Fruit fly (Drosophila melanogaster) whole organism, prepupa: ENCODE measurements around the gene Rev1.

Experiments used
- CG10669 ChIP-seq: fragments of 200-800 bp; sonication (Bioruptor generic); optimal IDR thresholded peaks from 3 replicates; lab custom pipeline; 2018; ENCODE audit warnings: missing biosample characterization, mild to moderate bottlenecking, missing genetic modification characterization, moderate library complexity
- CG11762 ChIP-seq: fragments of 200-800 bp; sonication (Bioruptor generic); optimal IDR thresholded peaks from 3 replicates; lab custom pipeline; 2016; ENCODE audit warnings: missing biosample characterization, missing genetic modification characterization; ENCODE audit not compliant: insufficient read depth
- CG3032 ChIP-seq: fragments of 200-800 bp; optimal IDR thresholded peaks from 2 replicates; lab custom pipeline; 2019; ENCODE audit warnings: missing biosample characterization, mild to moderate bottlenecking, missing genetic modification characterization, moderate library complexity
- CG31627 ChIP-seq: fragments of 200-800 bp; sonication (Bioruptor generic); optimal IDR thresholded peaks from 3 replicates; lab custom pipeline; 2016; ENCODE audit warnings: missing biosample characterization, missing genetic modification characterization
- CG4318 ChIP-seq: fragments of 200-800 bp; sonication (Bioruptor generic); optimal IDR thresholded peaks from 3 replicates; lab custom pipeline; 2017; ENCODE audit warnings: missing biosample characterization, mild to moderate bottlenecking, missing genetic modification characterization
- CG6792 ChIP-seq: fragments of 200-800 bp; sonication (Bioruptor generic); optimal IDR thresholded peaks from 3 replicates; lab custom pipeline; 2016; ENCODE audit warnings: missing biosample characterization, missing genetic modification characterization
- CG6808 ChIP-seq: fragments of 200-800 bp; sonication (Bioruptor generic); optimal IDR thresholded peaks from 3 replicates; lab custom pipeline; 2017; ENCODE audit warnings: missing biosample characterization, missing genetic modification characterization, mild to moderate bottlenecking, moderate library complexity, missing genetic modification reagents
- CG6854 ChIP-seq: fragments of 200-800 bp; sonication (Bioruptor generic); optimal IDR thresholded peaks from 2 replicates; lab custom pipeline; 2017; ENCODE audit warnings: missing biosample characterization, mild to moderate bottlenecking, missing genetic modification characterization
- CG7368 ChIP-seq: fragments of 200-800 bp; sonication (Bioruptor generic); optimal IDR thresholded peaks from 3 replicates; lab custom pipeline; 2016; ENCODE audit warnings: missing biosample characterization, missing genetic modification characterization
- CG8319 ChIP-seq: fragments of 200-800 bp; sonication (Bioruptor generic); optimal IDR thresholded peaks from 3 replicates; lab custom pipeline; 2016; ENCODE audit warnings: missing biosample characterization, missing genetic modification characterization
- Eip75B ChIP-seq: fragments of 200-800 bp; sonication (Bioruptor generic); optimal IDR thresholded peaks from 3 replicates; lab custom pipeline; 2016; ENCODE audit warnings: missing biosample characterization, missing genetic modification characterization
- Hr38 ChIP-seq: sonication (Bioruptor generic); optimal IDR thresholded peaks from 2 replicates; lab custom pipeline; 2016; ENCODE audit warnings: missing biosample characterization, missing genetic modification characterization
- Met ChIP-seq: fragments of 200-800 bp; sonication (Bioruptor generic); optimal IDR thresholded peaks from 3 replicates; lab custom pipeline; 2016; ENCODE audit warnings: missing biosample characterization, missing genetic modification characterization
- OdsH ChIP-seq: fragments of 200-800 bp; sonication (Bioruptor generic); optimal IDR thresholded peaks from 3 replicates; lab custom pipeline; 2016; ENCODE audit warnings: missing biosample characterization, missing genetic modification characterization
- Sox102F ChIP-seq: fragments of 200-800 bp; sonication (Bioruptor generic); optimal IDR thresholded peaks from 2 replicates; lab custom pipeline; 2016; ENCODE audit warnings: missing biosample characterization, mild to moderate bottlenecking, missing genetic modification characterization
- Sox14 ChIP-seq: fragments of 200-800 bp; sonication (Bioruptor generic); optimal IDR thresholded peaks from 3 replicates; lab custom pipeline; 2016; ENCODE audit warnings: missing biosample characterization, missing genetic modification characterization
- acj6 ChIP-seq: fragments of 200-800 bp; sonication (Bioruptor generic); optimal IDR thresholded peaks from 3 replicates; lab custom pipeline; 2016; ENCODE audit warnings: missing biosample characterization, missing genetic modification characterization
- eg ChIP-seq: fragments of 200-800 bp; sonication (Bioruptor generic); IDR thresholded peaks from 3 replicates; pipeline ENCODE4 v1.3.6; 2022; ENCODE audit warnings: missing biosample characterization, missing genetic modification characterization
- esn ChIP-seq: fragments of 200-800 bp; sonication (Bioruptor generic); optimal IDR thresholded peaks from 2 replicates; lab custom pipeline; 2016; ENCODE audit warnings: missing biosample characterization, mild to moderate bottlenecking, missing genetic modification characterization, moderate library complexity
- fd85E ChIP-seq: fragments of 200-800 bp; sonication (Bioruptor generic); optimal IDR thresholded peaks from 3 replicates; lab custom pipeline; 2016; ENCODE audit warnings: missing biosample characterization, missing genetic modification characterization
- fkh ChIP-seq: fragments of 200-800 bp; sonication (Bioruptor generic); optimal IDR thresholded peaks from 3 replicates; lab custom pipeline; 2017; ENCODE audit warnings: missing biosample characterization, mild to moderate bottlenecking, missing genetic modification characterization, moderate library complexity
- lz ChIP-seq: fragments of 200-800 bp; sonication (Bioruptor generic); optimal IDR thresholded peaks from 3 replicates; lab custom pipeline; 2016; ENCODE audit warnings: missing biosample characterization, missing genetic modification characterization
- net ChIP-seq: fragments of 200-800 bp; sonication (Bioruptor generic); optimal IDR thresholded peaks from 3 replicates; lab custom pipeline; 2016; ENCODE audit warnings: missing biosample characterization, missing genetic modification characterization
- pdm3 ChIP-seq: fragments of 200-800 bp; sonication (Bioruptor generic); optimal IDR thresholded peaks from 3 replicates; lab custom pipeline; 2016; ENCODE audit warnings: missing biosample characterization, missing genetic modification characterization
- salr ChIP-seq, 2 experiments: fragments of 200-800 bp; sonication (Bioruptor generic); optimal IDR thresholded peaks; 3 replicates each; lab custom pipeline; 2016 to 2018; ENCODE audit warnings: missing biosample characterization in 2 of 2, missing genetic modification characterization in 2 of 2, mild to moderate bottlenecking in 1 of 2
- ss ChIP-seq, 2 experiments: fragments of 200-800 bp; sonication (Bioruptor generic); optimal IDR thresholded peaks; 2 replicates in 1 of 2; 3 replicates in 1 of 2; lab custom pipeline; 2017 to 2018; ENCODE audit warnings: mild to moderate bottlenecking in 2 of 2, missing biosample characterization in 2 of 2, missing genetic modification characterization in 2 of 2, moderate library complexity in 1 of 2
- topi ChIP-seq: fragments of 200-800 bp; sonication (Bioruptor generic); optimal IDR thresholded peaks from 3 replicates; lab custom pipeline; 2016; ENCODE audit warnings: missing biosample characterization, missing genetic modification characterization

Rev1 gene

dm6 chr3L:704661-705543 is 50.7 kb downstream of the Rev1 start (continued):
- TF ChIP-seq salr (GFP tag; optimal IDR thresholded peaks at IDR 0.05; lab: Kevin White, UChicago) (peak in 1 of 2 experiments; percentile 27), Met (GFP tag; lab: Kevin White, UChicago) (peak; percentile 25), eg (GFP tag; lab: Robert Waterston, UW) (peak; percentile 70; the same call in 2 of the 3 replicates), Sox14 (GFP tag; lab: Kevin White, UChicago) (no peak), CG3032 (tag; lab: Kevin White, UChicago) (peak; percentile 53), CG6854 (GFP tag; lab: Kevin White, UChicago) (no peak), CG10669 (GFP tag; lab: Kevin White, UChicago) (peak; percentile 52), OdsH (GFP tag; lab: Kevin White, UChicago) (peak; percentile 46), CG6808 (peak; percentile 51), Eip75B (GFP tag; lab: Kevin White, UChicago) (peak; percentile 20), fd85E (GFP tag; lab: Kevin White, UChicago) (no peak), fkh (GFP tag; lab: Kevin White, UChicago) (no peak), lz (GFP tag; lab: Kevin White, UChicago) (peak; percentile 19), CG31627 (GFP tag; lab: Kevin White, UChicago) (peak; percentile 1), ss (GFP tag; optimal IDR thresholded peaks at IDR 0.05; lab: Kevin White, UChicago) (peak in 1 of 2 experiments; percentile 19), net (GFP tag; lab: Kevin White, UChicago) (no peak), pdm3 (GFP tag; lab: Kevin White, UChicago) (peak; percentile 30), CG6792 (GFP tag; lab: Kevin White, UChicago) (peak; percentile 32), Hr38 (no peak), acj6 (peak; percentile 33), CG7368 (GFP tag; lab: Kevin White, UChicago) (peak; percentile 5), topi (GFP tag; lab: Kevin White, UChicago) (peak; percentile 10), CG8319 (GFP tag; lab: Kevin White, UChicago) (no peak), CG4318 (GFP tag; lab: Kevin White, UChicago) (no peak), Sox102F (GFP tag; lab: Kevin White, UChicago) (no peak), CG11762 (GFP tag; lab: Kevin White, UChicago) (peak; percentile 17), esn (GFP tag; lab: Kevin White, UChicago) (peak; percentile 35)
